Worm (Caenorhabditis elegans) whole organism, mixed stage, embryonic: ENCODE data around the gene F31A3.3.

ENCODE experiments used
- ces-1 ChIP-seq: fragments of 150-350 bp; optimal IDR thresholded peaks from 2 replicates; lab custom pipeline; 2014; ENCODE audit warnings: missing biosample characterization, missing genetic modification reagents, missing genetic modification characterization
- cnd-1 ChIP-seq: fragments of 200-800 bp; sonication (Bioruptor generic); optimal IDR thresholded peaks from 2 replicates; lab custom pipeline; 2018; ENCODE audit warnings: mild to moderate bottlenecking, missing genetic modification characterization, missing compliant biosample characterization
- elt-1 ChIP-seq: sonication (generic microtip); optimal IDR thresholded peaks from 2 replicates; lab custom pipeline; 2017; ENCODE audit warnings: missing genetic modification characterization, mild to moderate bottlenecking, missing compliant biosample characterization, antibody characterized with exemption, moderate library complexity, borderline replicate concordance; ENCODE audit not compliant: insufficient read depth
- ham-2 ChIP-seq: fragments of 200-800 bp; sonication (Bioruptor generic); optimal IDR thresholded peaks from 2 replicates; lab custom pipeline; 2018; ENCODE audit warnings: mild to moderate bottlenecking, missing genetic modification characterization, missing compliant biosample characterization
- hlh-1 ChIP-seq: fragments of 150-350 bp; optimal IDR thresholded peaks from 2 replicates; lab custom pipeline; 2014; ENCODE audit warnings: missing biosample characterization, missing genetic modification reagents, missing genetic modification characterization
- lin-13 ChIP-seq: fragments of 150-350 bp; optimal IDR thresholded peaks from 2 replicates; lab custom pipeline; 2014; ENCODE audit warnings: missing biosample characterization, missing genetic modification characterization
- mep-1 ChIP-seq: fragments of 150-350 bp; optimal IDR thresholded peaks from 2 replicates; lab custom pipeline; 2017; ENCODE audit warnings: missing biosample characterization, missing genetic modification reagents, missing genetic modification characterization, inconsistent platforms
- mls-2 ChIP-seq: sonication (generic microtip); optimal IDR thresholded peaks from 2 replicates; lab custom pipeline; 2016; ENCODE audit warnings: mild to moderate bottlenecking, missing genetic modification characterization, moderate library complexity, missing compliant biosample characterization
- nhr-28 ChIP-seq: fragments of 150-350 bp; optimal IDR thresholded peaks from 2 replicates; lab custom pipeline; 2014; ENCODE audit warnings: missing biosample characterization, missing genetic modification characterization
- snpc-4 ChIP-seq: fragments of 150-350 bp; optimal IDR thresholded peaks from 2 replicates; lab custom pipeline; 2014; ENCODE audit warnings: missing biosample characterization, missing genetic modification characterization
- unc-62 ChIP-seq: fragments of 150-350 bp; optimal IDR thresholded peaks from 2 replicates; lab custom pipeline; 2014; ENCODE audit warnings: missing biosample characterization, missing genetic modification reagents, missing genetic modification characterization
- ztf-11 ChIP-seq: fragments of 150-350 bp; optimal IDR thresholded peaks from 2 replicates; lab custom pipeline; 2014; ENCODE audit warnings: missing biosample characterization, missing genetic modification characterization

ce11 chrX:17527377-17527776 lies 6.5 kb downstream of the F31A3.3 start:
- TF ChIP-seq snpc-4 (tag; lab: Kevin White, UChicago) (no peak), ham-2 (GFP tag; lab: Kevin White, UChicago) (no peak), ces-1 (GFP tag; lab: Kevin White, UChicago) (no peak), cnd-1 (no peak), lin-13 (tag; lab: Kevin White, UChicago) (no peak), elt-1 (tag; lab: Kevin White, UChicago) (no peak), hlh-1 (tag; lab: Kevin White, UChicago) (no peak), unc-62 (GFP tag; lab: Kevin White, UChicago) (no peak), nhr-28 (tag; lab: Kevin White, UChicago) (no peak), mep-1 (tag; lab: Kevin White, UChicago) (no peak), ztf-11 (tag; lab: Kevin White, UChicago) (no peak), mls-2 (no peak)
